Fruit fly (Drosophila melanogaster) whole organism, embryonic: Measurements from ENCODE around the gene CG31347.

ENCODE experiments used
- ATbp ChIP-seq: fragments of 200-800 bp; sonication (Bioruptor generic); optimal IDR thresholded peaks from 2 replicates; lab custom pipeline; 2017; ENCODE audit warnings: missing biosample characterization, mild to moderate bottlenecking, missing genetic modification characterization, missing genetic modification reagents
- Abd-B ChIP-seq: fragments of 200-800 bp; sonication (Bioruptor generic); optimal IDR thresholded peaks from 2 replicates; lab custom pipeline; 2018; ENCODE audit warnings: missing biosample characterization, mild to moderate bottlenecking, missing genetic modification characterization, moderate library complexity
- Atf-2 ChIP-seq: fragments of 200-800 bp; sonication (Bioruptor generic); optimal IDR thresholded peaks from 2 replicates; lab custom pipeline; 2016; ENCODE audit warnings: missing biosample characterization, missing genetic modification characterization
- Bteb2 ChIP-seq: fragments of 200-800 bp; sonication (Bioruptor generic); optimal IDR thresholded peaks from 2 replicates; lab custom pipeline; 2016; ENCODE audit warnings: missing biosample characterization, missing genetic modification characterization
- CG12104 ChIP-seq: fragments of 200-800 bp; sonication (Bioruptor generic); optimal IDR thresholded peaks from 3 replicates; lab custom pipeline; 2016; ENCODE audit warnings: missing biosample characterization, missing genetic modification characterization
- CG12659 ChIP-seq: fragments of 200-800 bp; sonication (Bioruptor generic); optimal IDR thresholded peaks from 3 replicates; lab custom pipeline; 2017; ENCODE audit warnings: mild to moderate bottlenecking, missing biosample characterization, missing genetic modification reagents, missing genetic modification characterization
- CG12769 ChIP-seq: fragments of 200-800 bp; sonication (Bioruptor generic); optimal IDR thresholded peaks from 2 replicates; lab custom pipeline; 2019; ENCODE audit warnings: missing biosample characterization, mild to moderate bottlenecking, missing genetic modification characterization, moderate library complexity
- CG13287 ChIP-seq: fragments of 200-800 bp; sonication (Bioruptor generic); IDR thresholded peaks from 2 replicates; pipeline ENCODE4 v1.3.6; 2022; ENCODE audit warnings: missing biosample characterization, missing genetic modification characterization; ENCODE audit not compliant: partially characterized antibody
- CG13894 ChIP-seq: fragments of 200-800 bp; sonication (Bioruptor generic); optimal IDR thresholded peaks from 3 replicates; lab custom pipeline; 2018; ENCODE audit warnings: missing biosample characterization, mild to moderate bottlenecking, missing genetic modification characterization, moderate library complexity
- CG14710 ChIP-seq: fragments of 200-800 bp; sonication (Bioruptor generic); optimal IDR thresholded peaks from 3 replicates; lab custom pipeline; 2019; ENCODE audit warnings: missing biosample characterization, mild to moderate bottlenecking, missing genetic modification characterization, moderate library complexity
- CG15269 ChIP-seq: fragments of 200-800 bp; sonication (Bioruptor generic); optimal IDR thresholded peaks from 2 replicates; lab custom pipeline; 2018; ENCODE audit warnings: missing biosample characterization, mild to moderate bottlenecking, missing genetic modification characterization, moderate library complexity
- CG15601 ChIP-seq: fragments of 200-800 bp; sonication (Bioruptor generic); optimal IDR thresholded peaks from 3 replicates; lab custom pipeline; 2019; ENCODE audit warnings: missing biosample characterization, mild to moderate bottlenecking, missing genetic modification characterization, moderate library complexity
- CG17328 ChIP-seq: fragments of 200-800 bp; sonication (Bioruptor generic); IDR thresholded peaks from 2 replicates; pipeline ENCODE4 v1.3.6; 2022; ENCODE audit warnings: missing biosample characterization, missing genetic modification characterization
- CG18599 ChIP-seq: fragments of 200-800 bp; sonication (Bioruptor generic); optimal IDR thresholded peaks from 3 replicates; lab custom pipeline; 2017; ENCODE audit warnings: missing biosample characterization, missing genetic modification characterization, mild to moderate bottlenecking, moderate library complexity, missing genetic modification reagents
- CG31441 ChIP-seq: fragments of 200-800 bp; sonication (Bioruptor generic); IDR thresholded peaks from 2 replicates; pipeline ENCODE4 v1.3.6; 2022; ENCODE audit warnings: missing biosample characterization, missing genetic modification characterization
- CG4360 ChIP-seq: fragments of 200-800 bp; sonication (Bioruptor generic); IDR thresholded peaks from 2 replicates; pipeline ENCODE4 v1.3.6; 2022; ENCODE audit warnings: missing biosample characterization, missing genetic modification characterization
- CG6254 ChIP-seq: fragments of 200-800 bp; sonication (Bioruptor generic); optimal IDR thresholded peaks from 3 replicates; lab custom pipeline; 2017; ENCODE audit warnings: mild to moderate bottlenecking, missing biosample characterization, missing genetic modification reagents, missing genetic modification characterization
- CG6272 ChIP-seq: fragments of 200-800 bp; sonication (Bioruptor generic); IDR thresholded peaks from 2 replicates; pipeline ENCODE4 v1.3.6; 2022; ENCODE audit warnings: missing biosample characterization, missing genetic modification characterization
- CG6683 ChIP-seq: fragments of 200-800 bp; sonication (Bioruptor generic); optimal IDR thresholded peaks from 2 replicates; lab custom pipeline; 2017; ENCODE audit warnings: missing biosample characterization, mild to moderate bottlenecking, missing genetic modification characterization, missing genetic modification reagents
- CG6854 ChIP-seq: fragments of 200-800 bp; sonication (Bioruptor generic); optimal IDR thresholded peaks from 3 replicates; lab custom pipeline; 2017; ENCODE audit warnings: missing biosample characterization, mild to moderate bottlenecking, missing genetic modification characterization
- CG8924 ChIP-seq: fragments of 200-800 bp; optimal IDR thresholded peaks from 3 replicates; lab custom pipeline; 2019; ENCODE audit warnings: missing biosample characterization, mild to moderate bottlenecking, missing genetic modification characterization, moderate library complexity
- CG9437 ChIP-seq: fragments of 200-800 bp; sonication (Bioruptor generic); optimal IDR thresholded peaks from 2 replicates; lab custom pipeline; 2018; ENCODE audit warnings: missing biosample characterization, mild to moderate bottlenecking, missing genetic modification characterization
- CG9727 ChIP-seq: fragments of 200-800 bp; sonication (Bioruptor generic); optimal IDR thresholded peaks from 3 replicates; lab custom pipeline; 2017; ENCODE audit warnings: missing biosample characterization, mild to moderate bottlenecking, missing genetic modification characterization
- CoRest ChIP-seq: fragments of 200-800 bp; sonication (Bioruptor generic); optimal IDR thresholded peaks from 3 replicates; lab custom pipeline; 2018; ENCODE audit warnings: missing biosample characterization, mild to moderate bottlenecking, missing genetic modification characterization, moderate library complexity
- Dref ChIP-seq: fragments of 200-800 bp; sonication (Bioruptor generic); IDR thresholded peaks from 2 replicates; pipeline ENCODE4 v1.3.6; 2022; ENCODE audit warnings: missing biosample characterization, missing genetic modification characterization
- E2f1 ChIP-seq: fragments of 200-800 bp; sonication (Bioruptor generic); IDR thresholded peaks from 2 replicates; pipeline ENCODE4 v1.3.6; 2022; ENCODE audit warnings: missing biosample characterization, missing genetic modification characterization
- H2.0 ChIP-seq: fragments of 200-800 bp; sonication (Bioruptor generic); IDR thresholded peaks from 2 replicates; pipeline ENCODE4 v1.3.6; 2022; ENCODE audit warnings: missing biosample characterization, missing genetic modification characterization
- Hr51 ChIP-seq, 2 experiments: fragments of 200-800 bp; sonication (Bioruptor generic); optimal IDR thresholded peaks; 2 replicates in 1 of 2; 3 replicates in 1 of 2; lab custom pipeline; 2016 to 2018; ENCODE audit warnings: missing biosample characterization in 2 of 2, missing genetic modification characterization in 2 of 2, mild to moderate bottlenecking in 1 of 2, moderate library complexity in 1 of 2
- Kr ChIP-seq: fragments of 200-800 bp; sonication (Bioruptor generic); optimal IDR thresholded peaks from 2 replicates; lab custom pipeline; 2017; ENCODE audit warnings: missing biosample characterization, mild to moderate bottlenecking, missing genetic modification characterization
- NFAT ChIP-seq: fragments of 200-800 bp; sonication (Bioruptor generic); IDR thresholded peaks from 2 replicates; pipeline ENCODE4 v1.3.6; 2022; ENCODE audit warnings: missing biosample characterization, missing genetic modification characterization
- Neu2 ChIP-seq: fragments of 200-800 bp; sonication (Bioruptor generic); optimal IDR thresholded peaks from 3 replicates; lab custom pipeline; 2016; ENCODE audit warnings: missing biosample characterization, missing genetic modification characterization, borderline replicate concordance
- Oli ChIP-seq: fragments of 200-800 bp; sonication (Bioruptor generic); optimal IDR thresholded peaks from 2 replicates; lab custom pipeline; 2018; ENCODE audit warnings: missing biosample characterization, mild to moderate bottlenecking, missing genetic modification characterization, moderate library complexity
- Usf ChIP-seq: fragments of 200-800 bp; sonication (Bioruptor generic); optimal IDR thresholded peaks from 2 replicates; lab custom pipeline; 2017; ENCODE audit warnings: missing genotype, missing biosample characterization, missing genetic modification characterization
- abd-A ChIP-seq: fragments of 200-800 bp; sonication (Bioruptor generic); optimal IDR thresholded peaks from 3 replicates; lab custom pipeline; 2019; ENCODE audit warnings: missing biosample characterization, mild to moderate bottlenecking, missing genetic modification characterization, moderate library complexity
- ato ChIP-seq: fragments of 200-800 bp; sonication (Bioruptor generic); IDR thresholded peaks from 2 replicates; pipeline ENCODE4 v1.3.6; 2022; ENCODE audit warnings: missing biosample characterization, missing genetic modification characterization; ENCODE audit not compliant: partially characterized antibody
- bsh ChIP-seq, 2 experiments: fragments of 200-800 bp; sonication (Bioruptor generic); optimal IDR thresholded peaks; 2 replicates each; lab custom pipeline; 2017 to 2018; ENCODE audit warnings: mild to moderate bottlenecking in 2 of 2, missing biosample characterization in 2 of 2, missing genetic modification characterization in 2 of 2, moderate library complexity in 1 of 2
- da ChIP-seq: fragments of 200-800 bp; sonication (Bioruptor generic); optimal IDR thresholded peaks from 2 replicates; lab custom pipeline; 2016; ENCODE audit warnings: missing biosample characterization, missing genetic modification characterization
- gcm ChIP-seq: fragments of 200-800 bp; sonication (Bioruptor generic); optimal IDR thresholded peaks from 2 replicates; lab custom pipeline; 2019; ENCODE audit warnings: missing biosample characterization, mild to moderate bottlenecking, missing genetic modification characterization, moderate library complexity
- gem ChIP-seq: fragments of 200-800 bp; sonication (Bioruptor generic); optimal IDR thresholded peaks from 2 replicates; lab custom pipeline; 2019; ENCODE audit warnings: missing biosample characterization, mild to moderate bottlenecking, missing genetic modification characterization, moderate library complexity
- lbe ChIP-seq: fragments of 200-800 bp; sonication (Bioruptor generic); optimal IDR thresholded peaks from 2 replicates; lab custom pipeline; 2016; ENCODE audit warnings: missing biosample characterization, mild to moderate bottlenecking, missing genetic modification characterization
- lilli ChIP-seq: fragments of 200-800 bp; sonication (Bioruptor generic); optimal IDR thresholded peaks from 3 replicates; lab custom pipeline; 2016; ENCODE audit warnings: missing biosample characterization, missing genetic modification characterization
- nerfin-1 ChIP-seq: fragments of 200-800 bp; sonication (Bioruptor generic); optimal IDR thresholded peaks from 3 replicates; lab custom pipeline; 2019; ENCODE audit warnings: missing biosample characterization, mild to moderate bottlenecking, missing genetic modification characterization, moderate library complexity
- org-1 ChIP-seq: fragments of 200-800 bp; sonication (Bioruptor generic); optimal IDR thresholded peaks from 2 replicates; lab custom pipeline; 2017; ENCODE audit warnings: missing biosample characterization, missing genetic modification characterization
- phol ChIP-seq: fragments of 200-800 bp; sonication (Bioruptor generic); optimal IDR thresholded peaks from 3 replicates; lab custom pipeline; 2018; ENCODE audit warnings: missing biosample characterization, mild to moderate bottlenecking, missing genetic modification characterization, moderate library complexity
- scrt ChIP-seq: fragments of 200-800 bp; sonication (Bioruptor generic); optimal IDR thresholded peaks from 2 replicates; lab custom pipeline; 2018; ENCODE audit warnings: missing biosample characterization, mild to moderate bottlenecking, missing genetic modification characterization, moderate library complexity
- trem ChIP-seq: fragments of 200-800 bp; optimal IDR thresholded peaks from 3 replicates; lab custom pipeline; 2019; ENCODE audit warnings: missing biosample characterization, mild to moderate bottlenecking, missing genetic modification characterization, moderate library complexity
- unpg ChIP-seq: fragments of 200-800 bp; sonication (Bioruptor generic); optimal IDR thresholded peaks from 3 replicates; lab custom pipeline; 2018; ENCODE audit warnings: missing biosample characterization, mild to moderate bottlenecking, missing genetic modification characterization, moderate library complexity

The CG31347 gene

DNA sequence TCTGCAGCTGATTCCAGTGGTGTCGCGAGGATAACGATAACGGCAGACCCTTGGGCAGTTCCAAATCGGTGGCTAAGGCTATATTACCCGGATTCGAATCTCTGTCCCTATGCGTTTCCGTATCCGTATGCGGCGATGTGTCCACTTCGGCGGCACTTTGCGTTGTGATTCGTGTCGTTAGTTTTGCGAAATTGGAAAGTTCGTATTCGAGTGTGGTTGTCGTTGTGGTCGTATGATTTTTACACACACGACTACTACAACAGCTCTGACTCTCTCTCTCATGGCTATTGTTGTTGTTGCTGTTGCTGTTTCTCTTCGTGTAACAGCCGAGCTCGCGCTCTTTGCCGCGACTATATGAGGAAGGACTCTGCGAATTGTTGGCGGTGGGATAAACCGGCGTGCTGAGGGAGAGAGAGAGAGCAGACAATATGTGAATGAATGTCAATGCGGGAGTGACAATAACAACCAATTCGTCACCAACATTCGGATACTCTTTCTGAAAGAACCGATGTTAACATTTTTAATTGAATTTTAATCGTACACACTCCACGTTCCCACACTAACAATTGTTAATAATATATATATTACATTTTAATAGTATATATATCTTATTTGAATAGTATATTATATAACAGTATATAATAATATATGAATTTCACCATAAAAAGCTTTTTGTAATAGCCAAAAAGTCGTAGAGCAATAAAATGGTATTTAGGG is 27.4 kb upstream of the CG31347 start (continued):
- TF ChIP-seq Hr51 (GFP tag; optimal IDR thresholded peaks at IDR 0.05; lab: Kevin White, UChicago) (peak in 1 of 2 experiments; percentile 67), Dref (GFP tag; lab: Robert Waterston, UW) (no peak), CG17328 (GFP tag; lab: Robert Waterston, UW) (no peak), da (GFP tag; lab: Kevin White, UChicago) (no peak), CG6683 (peak; percentile 31), ATbp (GFP tag; lab: Kevin White, UChicago) (peak; percentile 9), CG6254 (GFP tag; lab: Kevin White, UChicago) (peak; percentile 12), scrt (GFP tag; lab: Kevin White, UChicago) (peak; percentile 30), CG12769 (tag; lab: Kevin White, UChicago) (peak; percentile 57), Kr (GFP tag; lab: Kevin White, UChicago) (no peak), lbe (GFP tag; lab: Kevin White, UChicago) (peak; percentile 60), nerfin-1 (no peak), CG12104 (GFP tag; lab: Kevin White, UChicago) (peak; percentile 13), abd-A (tag; lab: Kevin White, UChicago) (peak; percentile 59), gcm (peak; percentile 29), org-1 (GFP tag; lab: Kevin White, UChicago) (peak; percentile 18), gem (peak; percentile 69), CG14710 (tag; lab: Kevin White, UChicago) (peak; percentile 3), CG6272 (GFP tag; lab: Robert Waterston, UW) (no peak), CoRest (tag; lab: Kevin White, UChicago) (peak; percentile 23), Bteb2 (GFP tag; lab: Kevin White, UChicago) (no peak), CG13894 (tag; lab: Kevin White, UChicago) (peak; percentile 94), lilli (peak; percentile 11), bsh (GFP tag; optimal IDR thresholded peaks at IDR 0.05; lab: Kevin White, UChicago) (peak; percentile 17 to 33), CG18599 (peak; percentile 79), CG12659 (peak; percentile 24), CG15601 (tag; lab: Kevin White, UChicago) (peak; percentile 1), CG31441 (GFP tag; lab: Robert Waterston, UW) (peak; percentile 41), CG4360 (GFP tag; lab: Robert Waterston, UW) (peak; percentile 81), CG15269 (tag; lab: Kevin White, UChicago) (peak; percentile 49), E2f1 (no peak), Oli (tag; lab: Kevin White, UChicago) (peak; percentile 36), unpg (GFP tag; lab: Kevin White, UChicago) (peak; percentile 55), CG9727 (peak; percentile 32), CG9437 (GFP tag; lab: Kevin White, UChicago) (peak; percentile 26), Usf (no peak), CG6854 (peak; percentile 35), NFAT (GFP tag; lab: Robert Waterston, UW) (peak; percentile 30; the same call in 1 of the 2 replicates), H2.0 (GFP tag; lab: Robert Waterston, UW) (0 out of 2 replicates have a peak, but pooled peaks have one; percentile 9), Neu2 (GFP tag; lab: Kevin White, UChicago) (peak; percentile 6), Abd-B (GFP tag; lab: Kevin White, UChicago) (peak; percentile 26), ato (GFP tag; lab: Robert Waterston, UW) (peak; percentile 37; the same call in 1 of the 2 replicates), trem (tag; lab: Kevin White, UChicago) (peak; percentile 17), CG8924 (tag; lab: Kevin White, UChicago) (peak; percentile 24), Atf-2 (GFP tag; lab: Kevin White, UChicago) (no peak), phol (peak; percentile 40), CG13287 (GFP tag; lab: Robert Waterston, UW) (peak; percentile 25; the same call in 1 of the 2 replicates)
